Worm (Caenorhabditis elegans): ENCODE results near the gene C53A5.16.

C53A5.16 gene

ce11 chrV:14503065-14503464 is 19.3 kb downstream of the C53A5.16 start (continued):
- TF ChIP-seq ceh-82 (tag; optimal IDR thresholded peaks at IDR 0.05) (no peak), tlp-1 (tag; optimal IDR thresholded peaks at IDR 0.05) (no peak), C16A3.4 (tag; optimal IDR thresholded peaks at IDR 0.05) (no peak)

- TF ChIP-seq F16B12.6 (tag; optimal IDR thresholded peaks at IDR 0.05) (no peak), grh-1 (GFP tag; IDR thresholded peaks at IDR 0.05) (0 out of 2 replicates have a peak, but pooled peaks have one; percentile 7), blmp-1 (tag; optimal IDR thresholded peaks at IDR 0.05) (peak; percentile 30), mep-1 (tag; optimal IDR thresholded peaks at IDR 0.05) (peak; percentile 1), lin-14 (GFP tag; optimal IDR thresholded peaks at IDR 0.05) (peak; percentile 35), tlp-1 (tag; optimal IDR thresholded peaks at IDR 0.05) (no peak)
Measured at ce11 chrV:14501136-14501535, 21.3 kb downstream of the C53A5.16 start, which contains the start of gene R02D5.24. R02D5.24 (plus strand) TSS chrV:14501340.

ce11 chrV:14500554-14500953 is 21.9 kb downstream of the C53A5.16 start:
- TF ChIP-seq nhr-19 (GFP tag; conservative IDR thresholded peaks at IDR 0.05) = no peak
- TF ChIP-seq mef-2 (tag; optimal IDR thresholded peaks at IDR 0.05) = no peak
- peak; percentile 13 for TF ChIP-seq irx-1 (tag; optimal IDR thresholded peaks at IDR 0.05)
- no peak for TF ChIP-seq nhr-237 (tag; optimal IDR thresholded peaks at IDR 0.05)
- no peak for TF ChIP-seq ama-1 (optimal IDR thresholded peaks at IDR 0.05)
- TF ChIP-seq efl-3 (GFP tag; optimal IDR thresholded peaks at IDR 0.05) = no peak
- no peak for TF ChIP-seq mab-9 (GFP tag; IDR thresholded peaks at IDR 0.05)
- no peak for TF ChIP-seq nhr-20 (tag; optimal IDR thresholded peaks at IDR 0.05)
- no peak for TF ChIP-seq pqm-1 (tag; optimal IDR thresholded peaks at IDR 0.05)
- TF ChIP-seq vab-15 (tag; optimal IDR thresholded peaks at IDR 0.05) = no peak
- TF ChIP-seq ztf-4 (tag; optimal IDR thresholded peaks at IDR 0.05) = no peak
- TF ChIP-seq zag-1 (tag; optimal IDR thresholded peaks at IDR 0.05) = no peak
- TF ChIP-seq C16A3.4 (tag; optimal IDR thresholded peaks at IDR 0.05) = no peak
- no peak for TF ChIP-seq elt-3 (tag; optimal IDR thresholded peaks at IDR 0.05)
- no peak for TF ChIP-seq hlh-4 (tag; optimal IDR thresholded peaks at IDR 0.05)
- peak; percentile 57 for TF ChIP-seq blmp-1 (tag; optimal IDR thresholded peaks at IDR 0.05)
- peak; percentile 53 for TF ChIP-seq lin-14 (GFP tag; optimal IDR thresholded peaks at IDR 0.05)
- peak; percentile 0 for TF ChIP-seq mep-1 (tag; optimal IDR thresholded peaks at IDR 0.05)
- no peak for TF ChIP-seq nhr-71 (tag; optimal IDR thresholded peaks at IDR 0.05)
- no peak for TF ChIP-seq skn-1 (tag; optimal IDR thresholded peaks at IDR 0.05)
- no peak for TF ChIP-seq efl-1 (optimal IDR thresholded peaks at IDR 0.05)
- no peak for TF ChIP-seq efl-1 (GFP tag; optimal IDR thresholded peaks at IDR 0.05 in 1 of 2)
- TF ChIP-seq dpl-1 (GFP tag; optimal IDR thresholded peaks at IDR 0.05) = no peak
- no peak for TF ChIP-seq unc-86 (tag; optimal IDR thresholded peaks at IDR 0.05)
- no peak for TF ChIP-seq zip-4 (GFP tag; optimal IDR thresholded peaks at IDR 0.05)
- TF ChIP-seq unc-130 (tag; optimal IDR thresholded peaks at IDR 0.05) = no peak
- TF ChIP-seq ceh-8 (GFP tag; optimal IDR thresholded peaks at IDR 0.05) = no peak
- no peak for TF ChIP-seq egl-27 (tag; optimal IDR thresholded peaks at IDR 0.05)
- TF ChIP-seq ets-5 (GFP tag; IDR thresholded peaks at IDR 0.05) = no peak
- no peak for TF ChIP-seq aha-1 (tag; optimal IDR thresholded peaks at IDR 0.05)
- TF ChIP-seq swsn-7 (tag; optimal IDR thresholded peaks at IDR 0.05) = no peak
- TF ChIP-seq hpl-2 (GFP tag; optimal IDR thresholded peaks at IDR 0.05) = no peak
- TF ChIP-seq elt-2 (tag; optimal IDR thresholded peaks at IDR 0.05) = no peak
- no peak for TF ChIP-seq nhr-76 (tag; optimal IDR thresholded peaks at IDR 0.05)
- no peak for TF ChIP-seq ztf-11 (tag; optimal IDR thresholded peaks at IDR 0.05)
- no peak for TF ChIP-seq grh-1 (GFP tag; IDR thresholded peaks at IDR 0.05)
- TF ChIP-seq fkh-10 (GFP tag; optimal IDR thresholded peaks at IDR 0.05) = no peak

Measured in whole organism, L1 larva.